Worm (Caenorhabditis elegans): Measurements from ENCODE around the gene hum-10.
A peak's percentile ranks its signal among the peaks of the same experiment; 100 is the strongest.

The hum-10 gene

ce11 chrX:4800892-4801291 lies 18.8 kb upstream of the hum-10 start:
- TF ChIP-seq elt-2 (tag; optimal IDR thresholded peaks at IDR 0.05), result peak; percentile 35
- TF ChIP-seq hlh-15 (tag; optimal IDR thresholded peaks at IDR 0.05), result no peak
- peak; percentile 10 for TF ChIP-seq unc-55 (GFP tag; optimal IDR thresholded peaks at IDR 0.05)

ce11 chrX:4800078-4800621 lies 18.1 kb upstream of the hum-10 start, which contains the start of gene mig-13:
Gene mig-13 (minus strand): TSS chrX:4800128.
- TF ChIP-seq ets-4 (tag; optimal IDR thresholded peaks at IDR 0.05) (no peak), fkh-10 (GFP tag; optimal IDR thresholded peaks at IDR 0.05) (no peak), hlh-15 (tag; optimal IDR thresholded peaks at IDR 0.05) (no peak), ceh-9 (tag; optimal IDR thresholded peaks at IDR 0.05) (no peak), lim-6 (tag; optimal IDR thresholded peaks at IDR 0.05) (no peak), ref-2 (tag; optimal IDR thresholded peaks at IDR 0.05) (peak; percentile 11), unc-55 (GFP tag; optimal IDR thresholded peaks at IDR 0.05) (peak; percentile 28), ztf-16 (tag; optimal IDR thresholded peaks at IDR 0.05) (peak; percentile 33)

DNA sequence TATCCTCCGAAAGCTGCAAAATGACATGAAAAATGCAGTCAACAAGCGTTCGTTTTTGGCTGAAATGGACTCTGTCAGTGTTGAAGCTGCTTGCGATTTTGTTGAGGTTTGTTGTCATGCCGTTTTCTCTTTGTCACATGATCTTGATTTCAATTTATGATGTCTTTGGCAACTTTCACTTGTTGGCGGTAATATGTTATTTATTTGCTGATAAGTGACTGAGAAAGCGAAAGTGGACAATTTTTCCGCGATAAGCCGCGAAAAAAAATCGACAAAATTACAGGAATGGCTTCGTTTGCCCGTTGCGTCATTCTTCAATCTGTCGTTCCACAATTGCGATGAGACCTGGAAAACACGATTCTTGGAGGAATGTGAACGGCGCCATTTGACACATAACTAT lies 13.2 kb upstream of the hum-10 start:
- TF ChIP-seq C08G9.2 (tag; optimal IDR thresholded peaks at IDR 0.05), result no peak
- TF ChIP-seq ceh-18 (tag; optimal IDR thresholded peaks at IDR 0.05), result no peak
- peak; percentile 26 for TF ChIP-seq hlh-30 (tag; optimal IDR thresholded peaks at IDR 0.05; ENCODE audit: insufficient read depth)
- no peak for TF ChIP-seq rnt-1 (tag; optimal IDR thresholded peaks at IDR 0.05)
- TF ChIP-seq ceh-45 (GFP tag; IDR thresholded peaks at IDR 0.05), result no peak
- no peak for TF ChIP-seq ref-2 (tag; optimal IDR thresholded peaks at IDR 0.05)
- no peak for TF ChIP-seq pqm-1 (tag; optimal IDR thresholded peaks at IDR 0.05)
- no peak for TF ChIP-seq syd-9 (tag; optimal IDR thresholded peaks at IDR 0.05)

DNA sequence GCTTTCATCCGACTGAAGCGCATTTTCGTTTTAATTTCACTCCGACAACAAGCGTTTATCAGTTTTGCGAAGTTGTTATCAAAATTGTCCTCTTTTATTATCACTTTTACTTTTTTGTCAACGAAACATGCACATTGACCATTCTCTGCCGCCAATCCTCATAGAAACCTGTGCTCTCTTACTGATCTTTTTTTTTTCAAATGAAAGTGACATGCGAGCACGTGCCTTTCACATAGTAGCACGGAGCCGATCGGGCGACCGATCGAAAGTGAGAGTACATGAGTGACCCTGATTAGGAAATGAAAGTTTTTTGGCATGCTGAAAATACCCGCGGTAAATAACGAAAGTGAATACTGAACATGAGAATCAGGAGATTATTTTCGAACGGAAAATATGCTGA lies 12.0 kb upstream of the hum-10 start:
- TF ChIP-seq zip-5 (tag; optimal IDR thresholded peaks at IDR 0.05) (no peak), ceh-22 (tag; optimal IDR thresholded peaks at IDR 0.05) (no peak), che-1 (tag; optimal IDR thresholded peaks at IDR 0.05) (no peak), C38D4.7 (GFP tag; optimal IDR thresholded peaks at IDR 0.05) (no peak), sdc-2 (tag; optimal IDR thresholded peaks at IDR 0.05) (no peak), elt-2 (tag; optimal IDR thresholded peaks at IDR 0.05) (peak; percentile 75), pag-3 (tag; optimal IDR thresholded peaks at IDR 0.05; ENCODE audit: borderline replicate concordance) (no peak), hlh-15 (tag; optimal IDR thresholded peaks at IDR 0.05) (no peak), pqm-1 (tag; optimal IDR thresholded peaks at IDR 0.05) (peak; percentile 19)

ce11 chrX:4792979-4793378 lies 10.9 kb upstream of the hum-10 start, which contains the start of gene F43C9.1:
Gene F43C9.1 (plus strand): TSS chrX:4793279.
- TF ChIP-seq ceh-24 (tag; optimal IDR thresholded peaks at IDR 0.05) (no peak), npax-4 (tag; optimal IDR thresholded peaks at IDR 0.05) (no peak), ceh-9 (tag; optimal IDR thresholded peaks at IDR 0.05) (no peak), ceh-19 (GFP tag; optimal IDR thresholded peaks at IDR 0.05) (no peak), pat-9 (tag; optimal IDR thresholded peaks at IDR 0.05) (no peak), dmd-4 (tag; optimal IDR thresholded peaks at IDR 0.05; ENCODE audit: borderline replicate concordance) (no peak), ets-4 (tag; optimal IDR thresholded peaks at IDR 0.05) (no peak)

- no peak for TF ChIP-seq K09A11.1 (tag; optimal IDR thresholded peaks at IDR 0.05; ENCODE audit: insufficient read depth)
- TF ChIP-seq ceh-48 (tag; optimal IDR thresholded peaks at IDR 0.05), result no peak
- no peak for TF ChIP-seq pros-1 (tag; optimal IDR thresholded peaks at IDR 0.05)
- TF ChIP-seq K02D7.2 (tag; optimal IDR thresholded peaks at IDR 0.05), result no peak
- TF ChIP-seq C08G9.2 (tag; optimal IDR thresholded peaks at IDR 0.05), result no peak
- TF ChIP-seq F13H6.1 (tag; optimal IDR thresholded peaks at IDR 0.05), result no peak
These were observed 8.5 kb upstream of the hum-10 start for ce11 chrX:4790614-4791013.

Data from whole organism, late embryonic.